Fruit fly (Drosophila melanogaster) whole organism, embryonic: ENCODE data around the gene Tpr2.

Experiments
- Antp ChIP-seq: fragments of 200-800 bp; sonication (Bioruptor generic); optimal IDR thresholded peaks from 3 replicates; lab custom pipeline; 2016; ENCODE audit warnings: missing biosample characterization, missing genetic modification characterization
- Atf6 ChIP-seq: fragments of 200-800 bp; sonication (Bioruptor generic); IDR thresholded peaks from 2 replicates; pipeline ENCODE4 v1.3.6; 2022; ENCODE audit warnings: missing biosample characterization, missing genetic modification characterization
- B-H1 ChIP-seq: fragments of 200-800 bp; sonication (Bioruptor generic); IDR thresholded peaks from 3 replicates; pipeline ENCODE4 v1.3.6; 2022; ENCODE audit warnings: missing biosample characterization, missing genetic modification characterization
- B-H2 ChIP-seq: fragments of 200-800 bp; sonication (Bioruptor generic); optimal IDR thresholded peaks from 2 replicates; lab custom pipeline; 2018; ENCODE audit warnings: missing biosample characterization, mild to moderate bottlenecking, missing genetic modification characterization
- CG10543 ChIP-seq: fragments of 200-800 bp; sonication (Bioruptor generic); optimal IDR thresholded peaks from 3 replicates; lab custom pipeline; 2017; ENCODE audit warnings: missing biosample characterization, mild to moderate bottlenecking, missing genetic modification characterization, moderate library complexity
- CG11560 ChIP-seq: fragments of 200-800 bp; sonication (Bioruptor generic); IDR thresholded peaks from 3 replicates; pipeline ENCODE4 v1.3.6; 2022; ENCODE audit warnings: missing biosample characterization, missing genetic modification characterization
- CG11723 ChIP-seq: fragments of 200-800 bp; sonication (Bioruptor generic); optimal IDR thresholded peaks from 2 replicates; lab custom pipeline; 2017; ENCODE audit warnings: missing biosample characterization, mild to moderate bottlenecking, missing genetic modification characterization
- CG1792 ChIP-seq: fragments of 200-800 bp; sonication (Bioruptor generic); optimal IDR thresholded peaks from 2 replicates; lab custom pipeline; 2016; ENCODE audit warnings: missing biosample characterization, missing genetic modification characterization
- CG18476 ChIP-seq: fragments of 200-800 bp; sonication (Bioruptor generic); optimal IDR thresholded peaks from 2 replicates; lab custom pipeline; 2016; ENCODE audit warnings: missing biosample characterization, mild to moderate bottlenecking, missing genetic modification characterization
- CG2129 ChIP-seq: fragments of 200-800 bp; sonication (Bioruptor generic); IDR thresholded peaks from 2 replicates; pipeline ENCODE4 v1.3.6; 2022; ENCODE audit warnings: missing biosample characterization, missing genetic modification characterization; ENCODE audit not compliant: partially characterized antibody
- CG2889 ChIP-seq: fragments of 200-800 bp; sonication (Bioruptor generic); IDR thresholded peaks from 3 replicates; pipeline ENCODE4 v1.3.6; 2022; ENCODE audit warnings: missing biosample characterization, missing genetic modification characterization
- CG3407 ChIP-seq: fragments of 200-800 bp; sonication (Bioruptor generic); optimal IDR thresholded peaks from 2 replicates; lab custom pipeline; 2018; ENCODE audit warnings: missing biosample characterization, mild to moderate bottlenecking, missing genetic modification characterization
- CG4360 ChIP-seq: fragments of 200-800 bp; sonication (Bioruptor generic); IDR thresholded peaks from 2 replicates; pipeline ENCODE4 v1.3.6; 2022; ENCODE audit warnings: missing biosample characterization, missing genetic modification characterization
- CG4404 ChIP-seq: fragments of 200-800 bp; sonication (Bioruptor generic); IDR thresholded peaks from 2 replicates; pipeline ENCODE4 v1.3.6; 2022; ENCODE audit warnings: missing biosample characterization, missing genetic modification characterization
- CG7271 ChIP-seq: fragments of 200-800 bp; sonication (Bioruptor generic); optimal IDR thresholded peaks from 2 replicates; lab custom pipeline; 2018; ENCODE audit warnings: missing biosample characterization, mild to moderate bottlenecking, missing genetic modification characterization, moderate library complexity
- CG7928 ChIP-seq: fragments of 200-800 bp; sonication (Bioruptor generic); optimal IDR thresholded peaks from 2 replicates; lab custom pipeline; 2017; ENCODE audit warnings: missing biosample characterization, mild to moderate bottlenecking, missing genetic modification characterization
- CG8290 ChIP-seq, 3 experiments: fragments of 200-800 bp; sonication (Bioruptor generic); optimal IDR thresholded peaks; 2 replicates each; lab custom pipeline; 2016 to 2019; ENCODE audit warnings: missing biosample characterization in 3 of 3, missing genetic modification characterization in 3 of 3, mild to moderate bottlenecking in 2 of 3, moderate library complexity in 1 of 3
- CG9817 ChIP-seq: fragments of 200-800 bp; sonication (Bioruptor generic); optimal IDR thresholded peaks from 2 replicates; lab custom pipeline; 2018; ENCODE audit warnings: missing biosample characterization, mild to moderate bottlenecking, missing genetic modification characterization, moderate library complexity
- D ChIP-seq, 2 experiments: fragments of 200-800 bp in 1 of 2; fragments of >200 bp in 1 of 2; sonication (Bioruptor generic) in 1 of 2; optimal IDR thresholded peaks; 2 replicates in 1 of 2; 3 replicates in 1 of 2; lab custom pipeline; 2017; ENCODE audit warnings: mild to moderate bottlenecking in 1 of 2, missing biosample characterization in 1 of 2, missing genetic modification characterization in 1 of 2, missing genetic modification reagents in 1 of 2
- Dbx ChIP-seq: fragments of 200-800 bp; sonication (Bioruptor generic); IDR thresholded peaks from 3 replicates; pipeline ENCODE4 v1.3.6; 2022; ENCODE audit warnings: missing biosample characterization, missing genetic modification characterization
- E2f2 ChIP-seq: fragments of 200-800 bp; sonication (Bioruptor generic); IDR thresholded peaks from 2 replicates; pipeline ENCODE4 v1.3.6; 2022; ENCODE audit warnings: missing biosample characterization, missing genetic modification characterization
- Ets65A ChIP-seq: fragments of 200-800 bp; sonication (Bioruptor generic); peaks from one replicate; lab custom pipeline; 2016; ENCODE audit warnings: missing biosample characterization, missing genetic modification characterization
- Gug ChIP-seq: fragments of 200-800 bp; sonication (Bioruptor generic); IDR thresholded peaks from 4 replicates; pipeline ENCODE4 v1.3.6; 2022; ENCODE audit warnings: missing biosample characterization, missing genetic modification characterization
- HLH3B ChIP-seq: fragments of 200-800 bp; sonication (Bioruptor generic); IDR thresholded peaks from 2 replicates; pipeline ENCODE4 v1.3.6; 2022; ENCODE audit warnings: missing biosample characterization, missing genetic modification characterization
- Mes4 ChIP-seq: fragments of 200-800 bp; sonication (Bioruptor generic); optimal IDR thresholded peaks from 2 replicates; lab custom pipeline; 2016; ENCODE audit warnings: missing biosample characterization, missing genetic modification characterization
- NfI ChIP-seq: fragments of 200-800 bp; sonication (Bioruptor generic); optimal IDR thresholded peaks from 3 replicates; lab custom pipeline; 2018; ENCODE audit warnings: missing biosample characterization, mild to moderate bottlenecking, missing genetic modification characterization, moderate library complexity
- Ptx1 ChIP-seq: fragments of 200-800 bp; sonication (Bioruptor generic); IDR thresholded peaks from 2 replicates; pipeline ENCODE4 v1.3.6; 2022; ENCODE audit warnings: missing biosample characterization, missing genetic modification characterization
- Sox100B ChIP-seq: fragments of 200-800 bp; sonication (Bioruptor generic); optimal IDR thresholded peaks from 3 replicates; lab custom pipeline; 2018; ENCODE audit warnings: missing biosample characterization, mild to moderate bottlenecking, missing genetic modification characterization
- TFAM ChIP-seq: fragments of 200-800 bp; sonication (Bioruptor generic); optimal IDR thresholded peaks from 2 replicates; lab custom pipeline; 2017; ENCODE audit warnings: missing biosample characterization, missing genetic modification characterization, inconsistent platforms
- Xrp1 ChIP-seq: fragments of 200-800 bp; sonication (Bioruptor generic); IDR thresholded peaks from 2 replicates; pipeline ENCODE4 v1.3.6; 2022; ENCODE audit warnings: missing biosample characterization, missing genetic modification characterization
- al ChIP-seq: fragments of 200-800 bp; sonication (Bioruptor generic); IDR thresholded peaks from 2 replicates; pipeline ENCODE4 v1.3.6; 2022; ENCODE audit warnings: missing biosample characterization, missing genetic modification characterization
- ase ChIP-seq: fragments of 200-800 bp; sonication (Bioruptor generic); IDR thresholded peaks from 3 replicates; pipeline ENCODE4 v1.3.6; 2022; ENCODE audit warnings: missing biosample characterization, missing genetic modification characterization
- az2 ChIP-seq: fragments of 200-800 bp; sonication (Bioruptor generic); optimal IDR thresholded peaks from 3 replicates; lab custom pipeline; 2016; ENCODE audit warnings: missing biosample characterization, missing genetic modification characterization
- crol ChIP-seq: fragments of 200-800 bp; sonication (Bioruptor generic); IDR thresholded peaks from 2 replicates; pipeline ENCODE4 v1.3.6; 2022; ENCODE audit warnings: missing biosample characterization, missing genetic modification characterization
- danr ChIP-seq: fragments of 200-800 bp; sonication (Bioruptor generic); IDR thresholded peaks from 2 replicates; pipeline ENCODE4 v1.3.6; 2022; ENCODE audit warnings: missing biosample characterization, missing genetic modification characterization
- dati ChIP-seq: fragments of 200-800 bp; sonication (Bioruptor generic); IDR thresholded peaks from 2 replicates; pipeline ENCODE4 v1.3.6; 2022; ENCODE audit warnings: missing biosample characterization, missing genetic modification characterization
- dm ChIP-seq: fragments of 200-800 bp; sonication (Bioruptor generic); optimal IDR thresholded peaks from 3 replicates; lab custom pipeline; 2016; ENCODE audit warnings: missing biosample characterization, missing genetic modification characterization
- dpn ChIP-seq, 2 experiments: fragments of 200-800 bp; sonication (Bioruptor generic); optimal IDR thresholded peaks; 3 replicates each; lab custom pipeline; 2016; ENCODE audit warnings: missing biosample characterization in 2 of 2, missing genetic modification characterization in 2 of 2
- hb ChIP-seq: fragments of 200-800 bp; sonication (Bioruptor generic); IDR thresholded peaks from 3 replicates; pipeline ENCODE4 v1.3.6; 2022; ENCODE audit warnings: missing biosample characterization, missing genetic modification characterization; ENCODE audit not compliant: partially characterized antibody
- inv ChIP-seq: fragments of 200-800 bp; sonication (Bioruptor generic); IDR thresholded peaks from 2 replicates; pipeline ENCODE4 v1.3.6; 2022; ENCODE audit warnings: missing biosample characterization, missing genetic modification characterization; ENCODE audit not compliant: partially characterized antibody
- mam ChIP-seq: fragments of 200-800 bp; sonication (Bioruptor generic); optimal IDR thresholded peaks from 3 replicates; lab custom pipeline; 2016; ENCODE audit warnings: missing biosample characterization, missing genetic modification characterization
- nau ChIP-seq: fragments of 200-800 bp; sonication (Bioruptor generic); optimal IDR thresholded peaks from 3 replicates; lab custom pipeline; 2017; ENCODE audit warnings: missing biosample characterization, mild to moderate bottlenecking, missing genetic modification characterization, missing genetic modification reagents
- phol ChIP-seq: fragments of 200-800 bp; sonication (Bioruptor generic); optimal IDR thresholded peaks from 3 replicates; lab custom pipeline; 2018; ENCODE audit warnings: missing biosample characterization, mild to moderate bottlenecking, missing genetic modification characterization, moderate library complexity
- sc ChIP-seq, 3 experiments: fragments of >200 bp in 2 of 3; fragments of 200-800 bp in 1 of 3; sonication (Bioruptor generic) in 1 of 3; optimal IDR thresholded peaks; 2 replicates in 2 of 3; 3 replicates in 1 of 3; lab custom pipeline; 2017; ENCODE audit warnings: mild to moderate bottlenecking in 1 of 3, missing biosample characterization in 1 of 3, missing genetic modification characterization in 1 of 3, missing genetic modification reagents in 1 of 3
- sens-2 ChIP-seq: fragments of 200-800 bp; sonication (Bioruptor generic); IDR thresholded peaks from 2 replicates; pipeline ENCODE4 v1.3.6; 2022; ENCODE audit warnings: missing biosample characterization, missing genetic modification characterization
- tin ChIP-seq: fragments of 200-800 bp; sonication (Bioruptor generic); optimal IDR thresholded peaks from 3 replicates; lab custom pipeline; 2016; ENCODE audit warnings: missing biosample characterization, missing genetic modification characterization
- unpg ChIP-seq: fragments of 200-800 bp; sonication (Bioruptor generic); optimal IDR thresholded peaks from 3 replicates; lab custom pipeline; 2018; ENCODE audit warnings: missing biosample characterization, mild to moderate bottlenecking, missing genetic modification characterization, moderate library complexity
- zfh1 ChIP-seq: fragments of 200-800 bp; sonication (Bioruptor generic); IDR thresholded peaks from 3 replicates; pipeline ENCODE4 v1.3.6; 2022; ENCODE audit warnings: missing biosample characterization, missing genetic modification characterization

Gene Tpr2

DNA sequence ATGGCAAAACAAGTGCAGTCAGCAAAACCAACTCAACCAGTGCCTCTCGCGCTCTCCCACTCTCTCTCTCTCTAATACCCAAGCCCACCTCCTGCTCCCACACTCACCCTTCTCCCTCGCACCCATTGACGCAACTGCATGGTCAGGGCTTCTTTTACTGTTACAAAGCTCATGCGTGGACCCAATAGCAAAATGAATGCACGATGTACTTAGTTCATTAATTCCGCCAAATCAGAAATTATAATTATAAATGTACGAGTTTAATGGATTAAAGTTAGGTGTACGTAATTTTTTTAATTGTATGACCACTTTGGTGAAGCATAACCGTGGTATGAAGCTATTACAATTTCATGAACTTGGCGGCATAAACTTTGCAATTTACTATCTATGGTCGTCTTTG is 54.4 kb downstream of the Tpr2 start (continued):
- no peak for TF ChIP-seq TFAM (GFP tag; lab: Kevin White, UChicago)
- no peak for TF ChIP-seq Gug (GFP tag; lab: Robert Waterston, UW)
- peak; percentile 39 for TF ChIP-seq CG10543 (GFP tag; lab: Kevin White, UChicago)
- TF ChIP-seq CG4360 (GFP tag; lab: Robert Waterston, UW), result no peak
- no peak for TF ChIP-seq CG1792 (GFP tag; lab: Kevin White, UChicago)
- peak; percentile 80 for TF ChIP-seq unpg (GFP tag; lab: Kevin White, UChicago)
- peak; percentile 48 for TF ChIP-seq Ptx1 (GFP tag; lab: Robert Waterston, UW)
- peak; percentile 67; the same call in 1 of the 2 replicates for TF ChIP-seq Xrp1 (GFP tag; lab: Robert Waterston, UW)
- TF ChIP-seq Mes4 (GFP tag; lab: Kevin White, UChicago), result peak; percentile 26
- peak; percentile 46 for TF ChIP-seq az2 (GFP tag; lab: Kevin White, UChicago)
- no peak for TF ChIP-seq inv (GFP tag; lab: Robert Waterston, UW)
- TF ChIP-seq phol, result peak; percentile 55
- TF ChIP-seq CG2129 (GFP tag; lab: Robert Waterston, UW), result no peak
- no peak; the same call in 2 of the 3 replicates for TF ChIP-seq ase
- TF ChIP-seq CG3407 (GFP tag; lab: Kevin White, UChicago), result peak; percentile 30
- 0 out of 2 replicates have a peak, but pooled peaks have one; percentile 18 for TF ChIP-seq crol (GFP tag; lab: Robert Waterston, UW)
- TF ChIP-seq CG11560 (tag; lab: Robert Waterston, UW), result no peak
- TF ChIP-seq B-H2 (GFP tag; lab: Kevin White, UChicago), result peak; percentile 55
- peak; percentile 50; the same call in 1 of the 2 replicates for TF ChIP-seq HLH3B (GFP tag; lab: Robert Waterston, UW)
- TF ChIP-seq CG7928 (GFP tag; lab: Kevin White, UChicago), result no peak
- peak; percentile 70 for TF ChIP-seq NfI (GFP tag; lab: Kevin White, UChicago)
- no peak for TF ChIP-seq Antp (GFP tag; lab: Kevin White, UChicago)
- TF ChIP-seq D (optimal IDR thresholded peaks at IDR 0.05; lab: Kevin White, UChicago), result no peak
- no peak for TF ChIP-seq D (GFP tag; optimal IDR thresholded peaks at IDR 0.05; lab: Kevin White, UChicago)
- TF ChIP-seq hb, result no peak
- TF ChIP-seq Ets65A (GFP tag; lab: Kevin White, UChicago), result peak; percentile 77
- no peak for TF ChIP-seq dati (GFP tag; lab: Robert Waterston, UW)
- TF ChIP-seq tin (GFP tag; lab: Kevin White, UChicago), result peak; percentile 28
- no peak for TF ChIP-seq CG2889 (GFP tag; lab: Robert Waterston, UW)
- peak; percentile 57 for TF ChIP-seq Sox100B
- TF ChIP-seq CG4404, result no peak
- no peak for TF ChIP-seq dm (GFP tag; lab: Kevin White, UChicago)
- peak; percentile 36 for TF ChIP-seq CG11723 (GFP tag; lab: Kevin White, UChicago)

DNA sequence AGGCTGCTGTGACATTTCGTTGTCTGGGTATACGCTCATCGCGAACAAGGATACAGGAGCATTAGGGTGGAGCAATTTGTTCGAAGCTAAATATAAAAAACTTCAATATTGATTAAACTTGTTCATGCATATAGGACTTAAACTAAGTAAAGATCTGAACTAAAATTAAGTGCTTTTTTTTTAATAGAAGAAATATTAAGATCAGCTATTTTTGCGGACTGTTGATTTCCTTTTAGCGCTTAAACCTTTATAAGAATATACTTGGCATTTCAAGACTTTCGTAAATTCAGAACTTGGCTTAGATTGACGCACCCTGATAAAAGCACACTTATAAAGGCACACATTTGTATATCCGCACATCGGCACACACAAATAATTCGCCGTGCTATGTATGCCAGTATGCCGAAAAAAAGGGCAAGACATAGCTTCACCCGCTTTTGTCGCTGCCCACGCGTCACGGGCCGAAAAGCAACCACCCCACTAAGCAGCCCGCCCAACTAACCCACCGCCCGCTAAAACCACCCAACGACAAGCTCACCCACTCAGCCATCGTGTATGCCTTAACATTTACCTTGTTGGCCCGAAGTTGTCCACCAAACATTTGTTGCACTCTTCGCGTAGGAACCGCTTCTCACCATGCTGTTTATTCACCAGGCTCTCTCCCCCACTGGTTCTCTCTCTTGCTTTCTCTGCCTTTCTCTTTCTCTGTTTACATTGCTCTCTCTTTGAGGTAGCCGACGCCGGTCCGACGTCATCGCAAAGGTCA is 56.5 kb downstream of the Tpr2 start:
- TF ChIP-seq nau (GFP tag; lab: Kevin White, UChicago) (peak; percentile 27), sc (optimal IDR thresholded peaks at IDR 0.05; lab: Kevin White, UChicago) (no peak), sc (GFP tag; optimal IDR thresholded peaks at IDR 0.05; lab: Kevin White, UChicago) (no peak), al (GFP tag; lab: Robert Waterston, UW) (0 out of 2 replicates have a peak, but pooled peaks have one; percentile 20), dpn (GFP tag; optimal IDR thresholded peaks at IDR 0.05; lab: Kevin White, UChicago) (peak; percentile 22 to 31), Atf6 (GFP tag; lab: Robert Waterston, UW) (peak; percentile 74), CG4404 (no peak), CG18476 (GFP tag; lab: Kevin White, UChicago) (no peak), E2f2 (GFP tag; lab: Robert Waterston, UW) (peak; percentile 34; the same call in 1 of the 2 replicates), zfh1 (no peak), Dbx (GFP tag; lab: Robert Waterston, UW) (0 out of 3 replicates have a peak, but pooled peaks have one; percentile 62), CG9817 (tag; lab: Kevin White, UChicago) (peak; percentile 56), danr (GFP tag; lab: Robert Waterston, UW) (no peak), mam (peak; percentile 40), sens-2 (no peak), B-H1 (GFP tag; lab: Robert Waterston, UW) (no peak), CG8290 (GFP tag; optimal IDR thresholded peaks at IDR 0.05; lab: Kevin White, UChicago) (no peak), CG8290 (tag; optimal IDR thresholded peaks at IDR 0.05; lab: Kevin White, UChicago) (peak in 1 of 2 experiments; percentile 11), CG7271 (tag; lab: Kevin White, UChicago) (no peak)
